Worm (Caenorhabditis elegans): ENCODE results near the gene hrpl-1.
A peak's percentile ranks its signal among the peaks of the same experiment; 100 is the strongest.
"Not testable (repeated sequence)": the region's sequence is repeated elsewhere in the genome, so short reads cannot be mapped to it uniquely, and the experiment has no call there.

hrpl-1 gene

DNA sequence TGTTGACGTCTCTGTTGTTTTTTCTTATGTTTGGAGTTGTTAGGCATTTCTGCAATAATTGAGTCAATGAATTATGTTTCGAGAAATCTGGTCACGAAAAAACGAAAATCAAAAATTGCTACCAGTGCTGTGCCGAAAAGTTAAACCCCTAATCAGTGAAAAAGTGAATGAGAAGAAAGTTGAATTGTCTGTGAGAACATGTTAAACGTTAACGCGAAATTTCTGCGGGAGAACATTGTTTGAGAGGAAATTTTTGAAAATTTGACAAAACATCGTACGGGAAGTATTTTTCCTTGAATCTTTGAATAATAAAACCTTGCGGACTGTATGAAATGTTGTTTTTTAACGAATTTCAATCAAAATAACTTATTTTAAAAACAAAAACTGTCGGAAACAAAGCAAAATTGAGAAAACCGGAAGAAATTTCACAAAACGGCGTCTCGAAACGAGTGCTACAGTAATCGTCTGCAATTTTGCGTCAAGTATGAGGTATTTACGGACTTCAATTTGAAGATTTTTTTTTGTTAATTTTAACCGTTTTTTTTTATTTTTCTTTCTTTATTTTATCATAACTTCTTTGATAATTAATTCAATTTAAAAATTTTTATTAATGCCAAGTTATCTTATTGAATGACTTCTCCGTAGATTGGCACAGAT lies 4.8 kb upstream of the hrpl-1 start, which contains the start of gene adal-1:
TSS of gene adal-1 (minus strand) at position 51 of the 657 bp plus-strand sequence.
- TF ChIP-seq egl-27 (tag; optimal IDR thresholded peaks at IDR 0.05) (no peak), lsy-2 (tag; optimal IDR thresholded peaks at IDR 0.05) (peak in 1 of 2 experiments; percentile 55)

DNA sequence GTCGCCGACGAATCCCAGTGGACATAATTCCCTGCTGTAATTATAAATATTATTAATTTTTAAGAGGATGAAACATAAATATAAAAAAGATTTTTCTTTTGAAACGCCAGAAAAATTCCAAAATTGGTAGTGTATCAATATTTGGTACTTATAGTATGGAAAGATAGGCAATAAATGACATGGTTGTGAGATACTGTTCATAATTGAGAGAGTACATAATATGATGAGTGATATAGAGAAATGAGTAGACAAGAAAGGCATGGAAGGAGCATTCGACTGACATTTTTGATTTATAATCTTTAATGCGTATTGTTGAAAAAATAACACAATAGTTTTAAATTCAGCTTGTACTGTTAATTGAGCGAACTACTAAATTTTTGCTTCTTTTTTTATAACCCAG lies 1.0 kb upstream of the hrpl-1 start, which contains the start of gene C44B7.11:
TSS of gene C44B7.11 (minus strand) at position 34 of the 400 bp plus-strand sequence.
- peak; percentile 46 for TF ChIP-seq nhr-28 (tag; optimal IDR thresholded peaks at IDR 0.05)
- TF ChIP-seq daf-16 (GFP tag; optimal IDR thresholded peaks at IDR 0.05), result no peak
- TF ChIP-seq daf-16 (tag; optimal IDR thresholded peaks at IDR 0.05), result peak; percentile 32
- TF ChIP-seq nhr-237 (tag; optimal IDR thresholded peaks at IDR 0.05), result no peak
- peak; percentile 64 for TF ChIP-seq pqm-1 (tag; optimal IDR thresholded peaks at IDR 0.05)
- TF ChIP-seq ztf-7 (tag; optimal IDR thresholded peaks at IDR 0.05), result peak; percentile 19
- no peak for TF ChIP-seq egl-27 (tag; optimal IDR thresholded peaks at IDR 0.05)
- TF ChIP-seq dve-1 (tag; optimal IDR thresholded peaks at IDR 0.05; ENCODE audit: insufficient read depth), result peak; percentile 10

DNA sequence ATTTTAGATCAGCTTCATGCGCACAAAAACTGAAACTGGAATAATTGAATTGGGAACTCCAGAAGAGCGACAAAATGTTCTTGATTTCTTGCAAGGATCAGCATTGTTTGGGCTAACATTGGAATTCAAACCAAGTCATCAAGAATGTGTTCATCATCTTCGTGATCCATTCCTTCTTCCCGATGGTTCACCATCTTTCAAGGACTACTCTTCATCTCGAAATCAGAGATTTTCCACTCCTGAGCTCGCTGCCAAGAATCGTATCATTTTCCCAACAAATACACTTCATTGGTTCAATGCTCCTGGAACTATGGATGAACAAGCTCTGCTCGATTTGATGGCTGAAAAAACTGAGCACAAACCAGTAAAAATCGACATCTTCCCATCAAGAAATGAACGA lies 2.2 kb downstream of the hrpl-1 start:
- TF ChIP-seq unc-62 (GFP tag; optimal IDR thresholded peaks at IDR 0.05 in 1 of 2) (peak in 1 of 2 experiments; percentile 84), unc-62 (tag; optimal IDR thresholded peaks at IDR 0.05) (no peak), aha-1 (tag) (peak; percentile 82), lir-3 (tag; optimal IDR thresholded peaks at IDR 0.05) (no peak)

DNA sequence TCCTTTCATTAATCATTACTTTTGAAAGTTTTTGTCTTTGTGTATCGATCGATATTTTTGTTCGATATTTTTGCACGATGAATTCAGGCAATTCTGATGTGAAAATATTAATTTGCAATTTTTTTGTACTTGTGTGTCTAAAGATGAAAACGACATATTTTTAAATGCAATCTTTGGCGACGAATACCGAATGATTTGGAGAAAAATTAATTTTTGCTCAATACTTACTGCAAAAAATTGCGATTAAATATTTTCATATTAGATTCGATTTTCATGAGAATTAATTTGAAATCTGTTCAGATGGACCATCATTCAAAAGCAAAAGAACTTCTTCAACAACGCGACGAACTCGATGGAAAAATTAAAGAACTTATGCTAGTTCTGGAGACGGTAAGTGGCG lies 3.3 kb downstream of the hrpl-1 start, which contains the start of gene psmd-9:
TSS of gene psmd-9 (plus strand) at position 301 of the 400 bp plus-strand sequence.
- TF ChIP-seq duxl-1 (tag; optimal IDR thresholded peaks at IDR 0.05; ENCODE audit: poor library complexity) (no peak), dve-1 (tag; optimal IDR thresholded peaks at IDR 0.05; ENCODE audit: insufficient read depth) (no peak), vab-7 (GFP tag; IDR thresholded peaks at IDR 0.05) (no peak), daf-16 (GFP tag; optimal IDR thresholded peaks at IDR 0.05) (no peak), daf-16 (tag; optimal IDR thresholded peaks at IDR 0.05) (no peak)

DNA sequence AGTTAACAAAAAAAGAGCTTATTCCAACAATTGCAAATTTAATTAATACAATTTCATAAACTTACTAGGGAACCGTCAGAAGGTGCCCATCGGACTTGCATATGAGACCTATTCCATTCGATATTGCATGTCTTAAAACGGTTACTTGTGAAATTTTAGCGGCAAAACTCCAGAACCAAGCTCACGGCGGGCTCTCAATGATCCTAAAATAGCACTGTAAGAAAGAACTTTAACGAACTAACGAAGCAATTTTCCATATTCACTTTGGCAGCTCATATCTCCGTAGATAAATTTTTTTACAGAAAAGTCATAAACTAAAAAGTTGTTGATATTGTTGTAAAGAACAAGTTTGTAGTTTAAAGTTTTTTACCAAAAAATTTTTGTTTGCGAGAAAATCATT lies 9.1 kb downstream of the hrpl-1 start, which contains the start of gene B0252.3:
TSS of gene B0252.3 (minus strand) at position 101 of the 400 bp plus-strand sequence.
- peak in 1 of 2 experiments; percentile 75 for TF ChIP-seq unc-62 (GFP tag; optimal IDR thresholded peaks at IDR 0.05 in 1 of 2)
- not testable (repeated sequence) for TF ChIP-seq unc-62 (tag; optimal IDR thresholded peaks at IDR 0.05)

DNA sequence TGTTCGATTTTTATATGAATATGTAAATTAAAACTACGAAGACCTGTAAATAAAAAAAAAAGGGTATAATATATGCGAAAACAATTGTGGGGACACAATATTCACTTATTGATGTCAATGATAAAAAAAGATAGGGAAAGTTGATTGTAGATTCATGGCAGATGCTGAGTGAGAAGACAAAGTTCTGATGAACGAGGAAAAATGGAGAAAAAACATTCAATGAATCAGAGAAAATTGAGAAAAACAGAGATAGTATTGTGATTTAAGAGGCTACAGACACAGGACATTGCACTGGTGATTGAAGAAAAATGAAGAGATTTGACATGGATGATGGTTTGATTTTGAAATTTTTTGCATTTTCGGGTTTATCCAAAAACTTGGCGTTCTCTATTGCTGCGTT lies 10.2 kb downstream of the hrpl-1 start:
- TF ChIP-seq Y105C5A.15 (GFP tag; IDR thresholded peaks at IDR 0.05) (no peak), unc-39 (tag; optimal IDR thresholded peaks at IDR 0.05) (no peak), nhr-42 (GFP tag; IDR thresholded peaks at IDR 0.05) (no peak), nhr-28 (tag; optimal IDR thresholded peaks at IDR 0.05) (peak; percentile 38), mdl-1 (tag; optimal IDR thresholded peaks at IDR 0.05) (peak in 1 of 2 experiments; percentile 9), duxl-1 (tag; optimal IDR thresholded peaks at IDR 0.05; ENCODE audit: poor library complexity) (no peak), F26F4.8 (GFP tag; conservative IDR thresholded peaks at IDR 0.05) (no peak), dpl-1 (GFP tag; optimal IDR thresholded peaks at IDR 0.05) (no peak), daf-16 (GFP tag; optimal IDR thresholded peaks at IDR 0.05) (no peak), daf-16 (tag; optimal IDR thresholded peaks at IDR 0.05) (peak; percentile 7), vab-7 (GFP tag; IDR thresholded peaks at IDR 0.05) (no peak), hmg-1.1 (GFP tag; IDR thresholded peaks at IDR 0.05) (no peak), nhr-25 (tag; optimal IDR thresholded peaks at IDR 0.05; ENCODE audit: borderline replicate concordance, insufficient read depth) (no peak), unc-62 (GFP tag; optimal IDR thresholded peaks at IDR 0.05 in 1 of 2) (peak in 1 of 2 experiments; percentile 89), unc-62 (tag; optimal IDR thresholded peaks at IDR 0.05) (no peak), hlh-11 (tag; optimal IDR thresholded peaks at IDR 0.05) (peak; percentile 29), Y5F2A.4 (GFP tag; optimal IDR thresholded peaks at IDR 0.05) (no peak), fkh-10 (GFP tag; optimal IDR thresholded peaks at IDR 0.05) (no peak), ctbp-1 (GFP tag; IDR thresholded peaks at IDR 0.05) (no peak), ZK337.2 (GFP tag; IDR thresholded peaks at IDR 0.05) (no peak), madf-5 (GFP tag; IDR thresholded peaks at IDR 0.05) (no peak), egl-27 (tag; optimal IDR thresholded peaks at IDR 0.05) (no peak), mdt-29 (GFP tag; IDR thresholded peaks at IDR 0.05) (no peak), R02D3.7 (tag; optimal IDR thresholded peaks at IDR 0.05) (no peak)
